Worm (Caenorhabditis elegans) whole organism, early embryonic: ENCODE measurements around the gene F14D7.12.

Source experiments
- B0310.2 ChIP-seq: sonication (generic microtip); optimal IDR thresholded peaks from 2 replicates; lab custom pipeline; 2016; ENCODE audit warnings: mild to moderate bottlenecking, missing genetic modification characterization, missing compliant biosample characterization
- F13C5.2 ChIP-seq: sonication (generic microtip); optimal IDR thresholded peaks from 2 replicates; lab custom pipeline; 2017; ENCODE audit warnings: mild to moderate bottlenecking, missing genetic modification characterization, inconsistent platforms, missing compliant biosample characterization
- aly-1 ChIP-seq: sonication (generic microtip); optimal IDR thresholded peaks from 2 replicates; lab custom pipeline; 2016; ENCODE audit warnings: missing genetic modification characterization, missing compliant biosample characterization
- ama-1 ChIP-seq: fragments of 150-350 bp; optimal IDR thresholded peaks from 2 replicates; lab custom pipeline; 2014
- ceh-13 ChIP-seq: fragments of 200-800 bp; sonication (Bioruptor generic); optimal IDR thresholded peaks from 2 replicates; lab custom pipeline; 2018; ENCODE audit warnings: mild to moderate bottlenecking, missing genetic modification characterization, missing compliant biosample characterization
- ceh-36 ChIP-seq: sonication (generic microtip); optimal IDR thresholded peaks from 2 replicates; lab custom pipeline; 2016; ENCODE audit warnings: missing genetic modification characterization, inconsistent platforms, missing compliant biosample characterization
- ets-7 ChIP-seq: sonication (generic microtip); optimal IDR thresholded peaks from 2 replicates; lab custom pipeline; 2016; ENCODE audit warnings: missing genotype, missing genetic modification characterization, missing compliant biosample characterization
- flt-1 ChIP-seq: fragments of 200-800 bp; sonication (Bioruptor generic); IDR thresholded peaks from 2 replicates; pipeline ENCODE4 v1.3.6; 2022; ENCODE audit warnings: missing genetic modification characterization, missing compliant biosample characterization
- hmbx-1 ChIP-seq: sonication (generic microtip); optimal IDR thresholded peaks from 2 replicates; lab custom pipeline; 2016; ENCODE audit warnings: mild to moderate bottlenecking, missing genetic modification characterization, missing compliant biosample characterization
- hmg-4 ChIP-seq: fragments of 200-800 bp; sonication (Bioruptor generic); optimal IDR thresholded peaks from 2 replicates; lab custom pipeline; 2018; ENCODE audit warnings: mild to moderate bottlenecking, missing genetic modification characterization, missing compliant biosample characterization
- hnd-1 ChIP-seq: sonication (generic microtip); optimal IDR thresholded peaks from 2 replicates; lab custom pipeline; 2016; ENCODE audit warnings: missing genetic modification characterization, missing compliant biosample characterization
- pes-1 ChIP-seq: fragments of 200-800 bp; sonication (Bioruptor generic); IDR thresholded peaks from 2 replicates; pipeline ENCODE4 v1.3.6; 2022; ENCODE audit warnings: missing genetic modification reagents, missing genetic modification characterization, missing compliant biosample characterization
- scrt-1 ChIP-seq: fragments of 200-800 bp; sonication (Bioruptor generic); IDR thresholded peaks from 2 replicates; pipeline ENCODE4 v1.3.6; 2022; ENCODE audit warnings: missing genetic modification characterization, missing compliant biosample characterization
- sea-1 ChIP-seq: fragments of 200-800 bp; sonication (Bioruptor generic); conservative IDR thresholded peaks from 2 replicates; pipeline ENCODE4 v1.3.6; 2022; ENCODE audit warnings: missing genetic modification characterization, missing compliant biosample characterization
- tbx-11 ChIP-seq: fragments of 200-800 bp; sonication (Bioruptor generic); IDR thresholded peaks from 2 replicates; pipeline ENCODE4 v1.3.6; 2022; ENCODE audit warnings: missing genetic modification characterization, missing compliant biosample characterization
- tbx-37 ChIP-seq: fragments of 200-800 bp; sonication (Bioruptor generic); conservative IDR thresholded peaks from 2 replicates; pipeline ENCODE4 v1.3.6; 2022; ENCODE audit warnings: missing genetic modification reagents, missing genetic modification characterization, missing compliant biosample characterization
- tra-4 ChIP-seq: sonication (generic microtip); optimal IDR thresholded peaks from 2 replicates; lab custom pipeline; 2017; ENCODE audit warnings: missing genetic modification characterization, missing compliant biosample characterization

Gene F14D7.12

DNA sequence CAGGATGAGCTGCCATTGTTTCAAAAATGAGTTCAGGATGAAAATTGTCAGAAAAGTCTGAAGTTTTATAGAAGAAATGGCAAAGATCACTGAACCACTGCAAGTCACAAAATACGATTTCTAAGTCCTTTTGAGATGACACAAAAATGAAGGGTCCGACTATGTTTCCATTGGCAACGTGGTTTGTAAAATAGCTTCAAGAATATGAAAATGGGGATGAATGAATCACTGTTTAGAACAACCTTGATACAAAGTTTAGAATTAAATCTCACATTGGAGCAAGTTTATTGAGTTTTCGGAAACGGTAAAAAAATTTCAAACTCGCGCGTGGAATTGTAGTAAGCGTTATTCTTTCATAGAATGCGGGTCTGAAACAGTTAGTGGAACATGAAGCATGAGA, 11.3 kb downstream of the F14D7.12 start, which contains the start of gene ddn-3:
TSS of gene ddn-3 (minus strand) at position 101 of the 400 bp plus-strand sequence.
- TF ChIP-seq tra-4 (tag; lab: Kevin White, UChicago) (no peak), ets-7 (tag; lab: Kevin White, UChicago) (no peak), scrt-1 (GFP tag; lab: Robert Waterston, UW) (no peak), pes-1 (no peak), hmg-4 (no peak), flt-1 (GFP tag; lab: Robert Waterston, UW) (no peak), ceh-13 (GFP tag; lab: Kevin White, UChicago) (no peak), aly-1 (no peak), B0310.2 (tag; lab: Kevin White, UChicago) (no peak), F13C5.2 (tag; lab: Kevin White, UChicago) (no peak)

DNA sequence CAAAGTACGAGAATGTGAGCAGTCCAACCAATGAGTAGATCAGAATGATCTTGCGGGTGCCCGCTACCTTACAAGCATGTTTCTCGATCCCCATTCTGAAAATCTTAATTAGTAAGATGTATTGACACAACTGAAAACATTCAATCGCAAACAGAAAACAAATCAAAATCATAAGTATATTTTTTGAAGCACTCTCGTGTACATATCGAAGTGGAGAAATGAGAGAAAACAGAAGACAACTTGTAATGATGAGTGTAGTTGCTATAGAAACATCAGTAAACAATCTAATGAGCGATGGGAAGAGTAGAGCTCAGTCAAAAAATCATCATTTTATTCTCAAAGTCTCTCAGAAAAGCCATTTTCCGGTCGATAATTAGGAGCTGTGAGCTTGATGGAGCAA, 12.9 kb downstream of the F14D7.12 start, which contains the start of gene F14D7.8:
TSS of gene F14D7.8 (minus strand) at position 101 of the 400 bp plus-strand sequence.
- TF ChIP-seq ceh-13 (GFP tag; lab: Kevin White, UChicago) (no peak), aly-1 (no peak), flt-1 (GFP tag; lab: Robert Waterston, UW) (no peak), hnd-1 (no peak), tbx-11 (GFP tag; lab: Robert Waterston, UW) (no peak), F13C5.2 (tag; lab: Kevin White, UChicago) (no peak), ceh-36 (tag; lab: Kevin White, UChicago) (no peak), B0310.2 (tag; lab: Kevin White, UChicago) (no peak), tbx-37 (GFP tag; lab: Robert Waterston, UW) (no peak), ets-7 (tag; lab: Kevin White, UChicago) (no peak)

DNA sequence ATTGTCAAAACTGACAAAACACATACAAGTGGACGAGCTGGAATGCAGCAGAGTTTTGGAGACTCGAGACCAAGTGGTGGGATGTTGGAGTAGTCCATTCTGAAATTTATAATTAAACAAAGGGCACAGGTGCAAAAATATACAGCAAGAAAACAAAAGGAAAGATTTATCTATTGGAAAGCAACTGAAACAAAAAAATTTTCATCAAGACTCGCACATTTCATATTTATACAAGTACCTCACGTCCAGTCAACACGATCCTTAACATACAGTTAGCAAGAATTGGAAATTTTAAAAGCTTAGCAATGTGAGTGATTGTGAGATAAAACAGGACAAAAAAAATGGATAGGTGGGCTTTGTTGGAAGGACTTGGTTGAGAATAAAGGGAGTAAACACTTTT, 14.4 kb downstream of the F14D7.12 start, which contains the start of gene F47B8.1:
TSS of gene F47B8.1 (minus strand) at position 101 of the 400 bp plus-strand sequence.
- TF ChIP-seq aly-1 (no peak), F13C5.2 (tag; lab: Kevin White, UChicago) (no peak), tbx-11 (GFP tag; lab: Robert Waterston, UW) (no peak), hnd-1 (no peak), sea-1 (GFP tag; lab: Robert Waterston, UW) (no peak), tra-4 (tag; lab: Kevin White, UChicago) (no peak), pes-1 (no peak), ets-7 (tag; lab: Kevin White, UChicago) (no peak), hmg-4 (no peak), ceh-13 (GFP tag; lab: Kevin White, UChicago) (no peak), ceh-36 (tag; lab: Kevin White, UChicago) (no peak), ama-1 (lab: Kevin White, UChicago) (no peak)

DNA sequence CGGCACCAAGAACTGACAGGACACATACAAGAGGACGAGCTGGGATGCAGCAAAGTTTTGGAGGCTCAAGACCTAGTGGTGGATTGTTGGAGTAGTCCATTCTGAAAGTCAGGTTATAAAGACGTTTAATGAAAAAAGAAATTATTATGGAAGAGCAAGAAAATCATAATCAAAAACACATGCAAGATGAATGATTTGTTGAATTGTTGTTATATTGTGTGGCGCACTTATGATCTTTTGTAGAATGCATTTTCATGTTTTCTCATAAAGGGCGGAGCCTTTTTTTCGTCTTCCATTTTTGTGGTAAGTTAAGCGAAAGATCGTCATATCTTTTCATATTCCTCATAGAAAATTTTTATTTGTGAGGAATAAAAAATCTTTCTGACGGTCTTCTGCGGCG, 16.7 kb downstream of the F14D7.12 start, which contains the start of gene F47B8.2:
TSS of gene F47B8.2 (minus strand) at position 101 of the 400 bp plus-strand sequence.
- TF ChIP-seq hmg-4 (no peak), scrt-1 (GFP tag; lab: Robert Waterston, UW) (no peak), flt-1 (GFP tag; lab: Robert Waterston, UW) (no peak), hnd-1 (no peak), pes-1 (no peak), aly-1 (no peak), ceh-13 (GFP tag; lab: Kevin White, UChicago) (no peak), ama-1 (lab: Kevin White, UChicago) (no peak), ets-7 (tag; lab: Kevin White, UChicago) (no peak), tra-4 (tag; lab: Kevin White, UChicago) (no peak), tbx-37 (GFP tag; lab: Robert Waterston, UW) (no peak), sea-1 (GFP tag; lab: Robert Waterston, UW) (no peak), B0310.2 (tag; lab: Kevin White, UChicago) (no peak), hmbx-1 (tag; lab: Kevin White, UChicago) (no peak), F13C5.2 (tag; lab: Kevin White, UChicago) (no peak)

DNA sequence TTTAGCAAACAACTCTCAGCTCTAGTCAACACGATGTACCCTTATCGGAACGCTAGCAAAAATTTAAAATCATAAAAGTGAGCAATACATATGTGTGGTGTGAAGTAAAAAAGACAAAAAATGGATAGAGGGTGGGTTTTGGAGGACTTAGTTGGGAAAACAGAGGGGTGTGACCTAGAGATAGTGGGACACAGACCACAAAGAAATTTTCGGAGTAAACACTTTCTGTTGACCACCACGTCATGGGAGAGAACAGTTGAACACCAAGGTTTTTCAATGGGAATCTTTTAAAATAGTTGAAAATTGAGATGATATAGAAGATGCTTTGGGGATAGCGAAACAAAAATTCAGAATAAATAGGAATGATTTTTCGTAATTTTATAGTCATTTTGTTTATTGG, 17.4 kb downstream of the F14D7.12 start:
- no peak for TF ChIP-seq hmg-4
- TF ChIP-seq tbx-37 (GFP tag; lab: Robert Waterston, UW): no peak

DNA sequence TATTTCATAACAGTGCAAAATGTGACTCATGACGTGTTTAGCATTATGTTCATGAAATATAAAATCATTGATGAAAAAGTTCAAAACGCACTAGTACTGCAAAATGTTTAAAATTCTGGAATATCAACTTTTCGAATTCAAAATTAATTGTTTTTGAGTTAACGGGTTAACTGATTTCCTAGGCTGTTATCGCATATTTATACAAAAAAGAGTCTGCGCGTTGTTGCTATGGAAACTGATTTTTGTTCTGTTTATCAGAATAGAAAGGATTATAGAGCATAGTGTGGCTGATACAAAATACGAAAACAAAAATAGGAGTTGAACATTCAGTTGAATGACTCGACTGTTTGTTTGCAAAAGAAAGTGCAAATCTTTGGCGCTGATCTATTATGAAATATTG, 17.8 kb downstream of the F14D7.12 start:
- TF ChIP-seq hnd-1 (no peak), B0310.2 (tag; lab: Kevin White, UChicago) (no peak), pes-1 (no peak), flt-1 (GFP tag; lab: Robert Waterston, UW) (no peak), hmg-4 (no peak), aly-1 (no peak), ceh-13 (GFP tag; lab: Kevin White, UChicago) (no peak), ceh-36 (tag; lab: Kevin White, UChicago) (no peak), F13C5.2 (tag; lab: Kevin White, UChicago) (no peak), hmbx-1 (tag; lab: Kevin White, UChicago) (no peak), tbx-37 (GFP tag; lab: Robert Waterston, UW) (no peak), ama-1 (lab: Kevin White, UChicago) (no peak), scrt-1 (GFP tag; lab: Robert Waterston, UW) (no peak), ets-7 (tag; lab: Kevin White, UChicago) (no peak), tra-4 (tag; lab: Kevin White, UChicago) (no peak), sea-1 (GFP tag; lab: Robert Waterston, UW) (no peak)

DNA sequence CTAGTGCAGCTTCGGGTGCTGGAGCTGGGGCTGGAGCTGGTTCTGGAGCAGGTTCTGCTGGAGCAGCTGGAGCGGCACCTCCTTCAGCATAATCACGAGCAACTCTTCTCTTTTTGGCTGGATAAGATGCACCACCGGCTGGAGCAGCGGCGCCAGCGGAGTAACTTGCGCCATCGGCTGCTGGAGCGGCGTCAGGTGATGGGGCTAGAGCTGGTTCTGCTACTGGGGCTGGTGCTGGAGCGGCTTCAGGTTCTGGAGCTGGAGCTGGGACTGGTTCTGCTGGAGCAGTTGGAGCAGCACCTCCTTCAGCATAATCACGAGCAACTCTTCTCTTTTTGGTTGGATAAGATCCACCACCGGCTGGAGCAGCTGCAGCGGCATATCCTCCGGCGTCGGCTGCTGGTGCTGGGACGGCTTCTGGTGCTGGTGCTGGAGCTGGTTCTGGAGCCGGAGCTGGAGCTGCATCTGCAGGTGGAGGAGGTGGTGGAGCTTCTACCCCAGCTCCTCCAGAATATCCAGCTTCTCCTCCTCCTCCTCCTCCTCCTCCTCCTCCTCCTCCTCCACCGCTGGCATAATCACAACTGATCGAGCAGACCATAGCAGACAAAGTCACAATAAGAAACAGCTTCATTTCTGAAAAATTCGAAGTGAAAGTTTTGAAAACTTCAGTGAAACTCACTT, 19.4 kb downstream of the F14D7.12 start, which contains the start of gene F47B8.13:
TSS of gene F47B8.13 (minus strand) at position 631 of the 681 bp plus-strand sequence.
- TF ChIP-seq hmbx-1 (tag; lab: Kevin White, UChicago) (no peak), aly-1 (peak; percentile 55)
